Worm (Caenorhabditis elegans): ENCODE measurements around the gene rnf-121.

- TF ChIP-seq fos-1 (tag; optimal IDR thresholded peaks at IDR 0.05) (no peak), ama-1 (optimal IDR thresholded peaks at IDR 0.05) (peak; percentile 4), efl-1 (optimal IDR thresholded peaks at IDR 0.05) (no peak), efl-1 (GFP tag; optimal IDR thresholded peaks at IDR 0.05 in 1 of 2) (peak in 1 of 2 experiments; percentile 62), lsy-2 (tag; optimal IDR thresholded peaks at IDR 0.05) (no peak), egl-27 (tag; optimal IDR thresholded peaks at IDR 0.05) (no peak), nhr-47 (tag; optimal IDR thresholded peaks at IDR 0.05) (no peak), nhr-237 (tag; optimal IDR thresholded peaks at IDR 0.05) (no peak), snpc-4 (tag; optimal IDR thresholded peaks at IDR 0.05) (no peak), lin-13 (GFP tag; optimal IDR thresholded peaks at IDR 0.05) (no peak), mdl-1 (tag; optimal IDR thresholded peaks at IDR 0.05) (no peak), unc-86 (tag; optimal IDR thresholded peaks at IDR 0.05) (no peak)
Observed at ce11 chrIII:4152828-4153227, 17.9 kb downstream of the rnf-121 start.
